Fruit fly (Drosophila melanogaster) Kc167 (cell line): Measurements from ENCODE around the gene CG31998.

Source experiments
- Myc ChIP-seq: fragments of >200 bp; optimal IDR thresholded peaks from 2 replicates; lab custom pipeline; 2017; ENCODE audit warnings: missing external identifiers
- Sin3A ChIP-seq: fragments of >200 bp; optimal IDR thresholded peaks from 2 replicates; lab custom pipeline; 2018; ENCODE audit warnings: missing external identifiers
- h ChIP-seq: fragments of >200 bp; optimal IDR thresholded peaks from 3 replicates; lab custom pipeline; 2018; ENCODE audit warnings: missing external identifiers
- insv ChIP-seq: fragments of >200 bp; optimal IDR thresholded peaks from 3 replicates; lab custom pipeline; 2018; ENCODE audit warnings: missing external identifiers
- psq ChIP-seq: fragments of >200 bp; optimal IDR thresholded peaks from 2 replicates; lab custom pipeline; 2017; ENCODE audit warnings: missing external identifiers
- ttk ChIP-seq: sonication (Bioruptor generic); optimal IDR thresholded peaks from 2 replicates; lab custom pipeline; 2017; ENCODE audit warnings: missing external identifiers

The CG31998 gene

DNA sequence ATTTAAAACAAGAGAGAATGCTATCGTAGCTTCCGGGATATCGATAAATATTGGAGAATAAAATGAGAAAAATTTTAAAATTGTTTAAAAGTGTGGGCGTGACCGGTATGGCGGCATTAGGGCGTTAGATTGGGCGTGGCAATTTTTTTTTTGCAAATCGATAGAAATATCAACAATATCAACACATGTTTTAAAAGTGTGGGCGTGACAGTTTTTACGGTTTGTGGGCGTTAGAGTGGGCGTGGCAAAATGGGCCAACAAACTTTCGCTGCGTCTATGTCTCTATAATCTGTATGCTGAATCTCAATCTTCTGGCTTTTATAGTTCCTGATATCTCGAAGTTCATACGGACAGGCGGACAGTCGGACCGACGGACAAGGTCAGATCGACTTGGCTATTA, 56.6 kb downstream of the CG31998 start:
- TF ChIP-seq h (lab: Kevin White, UChicago) (no peak), insv (lab: Kevin White, UChicago) (no peak), ttk (lab: Kevin White, UChicago) (no peak), psq (lab: Kevin White, UChicago) (no peak), Myc (lab: Kevin White, UChicago) (no peak), Sin3A (lab: Kevin White, UChicago) (no peak)
